Worm (Caenorhabditis elegans): ENCODE measurements around the gene adt-1.
A peak's percentile ranks its signal among the peaks of the same experiment; 100 is the strongest.

adt-1 gene

DNA sequence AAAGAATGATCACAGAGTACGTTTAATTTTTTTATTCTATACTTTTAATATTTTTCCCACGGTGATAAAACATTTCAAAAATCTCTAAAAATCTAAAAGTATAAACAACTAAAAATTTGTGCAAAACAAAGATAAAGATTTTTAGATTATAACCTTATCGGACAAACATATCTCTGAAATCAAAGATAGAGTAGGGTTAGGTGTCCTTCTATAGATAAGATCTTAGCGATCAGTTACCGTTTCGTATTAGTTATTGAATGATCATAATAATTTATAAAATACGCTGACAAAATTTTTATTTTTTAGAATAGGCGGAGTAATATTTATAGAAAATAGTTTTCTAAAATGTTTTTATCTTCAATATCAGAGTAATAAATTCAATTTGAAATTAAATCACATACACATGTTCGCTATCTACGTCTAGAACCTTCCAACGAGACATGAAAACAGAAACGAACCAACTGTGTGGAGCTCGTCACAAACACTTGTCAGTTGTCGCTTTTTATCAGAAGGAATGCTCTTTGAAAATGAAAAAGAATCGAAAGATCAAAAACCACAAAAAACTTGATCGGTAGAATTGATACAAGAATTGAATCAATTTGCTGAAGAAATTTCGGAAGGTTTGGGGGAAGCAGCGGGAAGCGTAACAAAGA, 6.9 kb upstream of the adt-1 start:
- TF ChIP-seq F57A8.1 (GFP tag; optimal IDR thresholded peaks at IDR 0.05) = no peak
- TF ChIP-seq hsf-1 (GFP tag; IDR thresholded peaks at IDR 0.05) = 0 out of 2 replicates have a peak, but pooled peaks have one; percentile 28
- no peak for TF ChIP-seq ccch-3 (GFP tag; optimal IDR thresholded peaks at IDR 0.05)
- TF ChIP-seq attf-3 (GFP tag; conservative IDR thresholded peaks at IDR 0.05) = no peak
- TF ChIP-seq rec-8 (tag; optimal IDR thresholded peaks at IDR 0.05) = no peak
- TF ChIP-seq let-607 (tag; optimal IDR thresholded peaks at IDR 0.05) = peak in 1 of 2 experiments; percentile 5
- no peak for TF ChIP-seq ztf-6 (GFP tag; IDR thresholded peaks at IDR 0.05)
- TF ChIP-seq tbx-9 (tag; optimal IDR thresholded peaks at IDR 0.05; ENCODE audit: borderline replicate concordance) = no peak
- TF ChIP-seq F37B4.10 (GFP tag; IDR thresholded peaks at IDR 0.05) = no peak
- peak; percentile 22 for TF ChIP-seq nhr-80 (tag; optimal IDR thresholded peaks at IDR 0.05)
- TF ChIP-seq lag-1 (GFP tag; IDR thresholded peaks at IDR 0.05) = no peak
- TF ChIP-seq ama-1 (optimal IDR thresholded peaks at IDR 0.05) = no peak
- no peak for TF ChIP-seq ama-1 (GFP tag; optimal IDR thresholded peaks at IDR 0.05)
- TF ChIP-seq snpc-3.4 (tag; optimal IDR thresholded peaks at IDR 0.05) = no peak
- TF ChIP-seq efl-1 (GFP tag; optimal IDR thresholded peaks at IDR 0.05) = no peak
- no peak for TF ChIP-seq snpc-1.3 (tag; optimal IDR thresholded peaks at IDR 0.05; ENCODE audit: insufficient read depth)
- TF ChIP-seq ztf-3 (GFP tag; optimal IDR thresholded peaks at IDR 0.05) = no peak
- TF ChIP-seq B0035.1 (tag; optimal IDR thresholded peaks at IDR 0.05) = no peak
- no peak for TF ChIP-seq lsy-27 (tag; optimal IDR thresholded peaks at IDR 0.05; ENCODE audit: borderline replicate concordance, insufficient read depth)
- TF ChIP-seq him-1 (tag; optimal IDR thresholded peaks at IDR 0.05) = no peak
- no peak for TF ChIP-seq sdz-38 (tag; optimal IDR thresholded peaks at IDR 0.05)
- TF ChIP-seq ceh-58 (GFP tag; IDR thresholded peaks at IDR 0.05) = no peak
- TF ChIP-seq repo-1 (tag; optimal IDR thresholded peaks at IDR 0.05) = no peak

DNA sequence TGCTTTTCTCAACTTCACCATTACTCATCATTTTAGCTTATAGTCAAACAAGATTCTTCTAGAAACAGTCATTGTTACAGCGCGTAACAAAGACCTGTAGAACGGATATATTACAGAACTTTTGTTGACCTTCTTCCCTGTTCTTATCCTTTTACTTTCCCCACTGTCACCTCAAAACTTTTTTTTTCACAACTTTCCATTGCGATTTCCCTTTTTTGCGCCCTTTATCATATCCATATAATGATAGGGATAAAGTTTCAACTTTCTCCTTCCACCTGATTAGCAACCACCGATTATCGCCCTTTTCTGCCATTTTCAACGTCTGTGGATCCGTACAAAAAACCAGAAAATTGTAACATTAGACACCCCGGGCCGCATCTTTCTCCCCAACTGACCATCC, 1.5 kb upstream of the adt-1 start:
- TF ChIP-seq tbx-9 (tag; optimal IDR thresholded peaks at IDR 0.05; ENCODE audit: borderline replicate concordance) (no peak), aptf-3 (GFP tag; IDR thresholded peaks at IDR 0.05) (no peak), F49E8.2 (tag; optimal IDR thresholded peaks at IDR 0.05; ENCODE audit: insufficient read depth) (no peak), madf-8 (GFP tag; conservative IDR thresholded peaks at IDR 0.05) (no peak), ccch-3 (GFP tag; optimal IDR thresholded peaks at IDR 0.05) (no peak), ceh-27 (GFP tag; optimal IDR thresholded peaks at IDR 0.05) (no peak), rpc-1 (optimal IDR thresholded peaks at IDR 0.05) (no peak), rpc-1 (tag; optimal IDR thresholded peaks at IDR 0.05) (no peak)

DNA sequence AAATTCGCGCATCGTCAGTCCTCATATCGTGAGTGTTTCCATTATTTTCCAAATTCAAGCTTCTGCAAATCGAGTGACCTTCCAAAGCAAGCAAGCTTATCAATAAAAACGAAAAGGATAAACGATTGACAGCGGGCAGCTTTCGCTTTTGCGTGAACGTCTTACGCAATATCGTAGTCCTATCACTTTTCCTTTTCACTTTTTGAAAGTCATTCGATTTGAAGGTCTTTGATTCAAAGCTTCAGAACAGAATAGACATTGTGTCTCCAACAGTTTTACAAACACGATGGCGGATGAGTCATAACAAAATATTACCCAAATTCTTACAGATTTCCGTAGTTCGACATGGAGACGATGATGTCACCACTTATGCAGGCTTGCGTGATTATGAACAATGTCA, 971 bp downstream of the adt-1 start:
- TF ChIP-seq F49E8.2 (tag; optimal IDR thresholded peaks at IDR 0.05; ENCODE audit: insufficient read depth) (no peak), ztf-22 (GFP tag; optimal IDR thresholded peaks at IDR 0.05) (no peak), pha-4 (tag; optimal IDR thresholded peaks at IDR 0.05) (no peak)

DNA sequence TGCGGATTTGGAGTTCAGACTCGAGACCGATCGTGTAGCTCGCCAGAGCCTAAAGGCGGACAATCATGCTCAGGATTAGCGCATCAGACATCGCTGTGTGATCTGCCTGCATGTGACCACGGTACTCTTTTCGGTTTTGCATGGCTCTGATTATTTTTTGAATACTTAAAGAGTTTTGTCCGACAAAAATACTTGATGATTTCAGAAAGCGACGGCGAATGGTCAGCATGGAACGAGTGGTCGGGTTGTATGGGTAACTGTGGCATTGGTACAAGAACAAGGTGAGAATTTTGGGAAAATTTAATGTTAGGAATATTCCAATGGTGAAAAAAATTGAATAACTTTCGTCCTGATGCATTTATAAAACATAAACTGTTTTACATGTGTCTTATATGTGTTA, 8.8 kb downstream of the adt-1 start:
- TF ChIP-seq cebp-1 (GFP tag; IDR thresholded peaks at IDR 0.05) (no peak), cebp-1 (tag; optimal IDR thresholded peaks at IDR 0.05) (no peak)
